Fruit fly (Drosophila melanogaster) whole organism, prepupa: ENCODE results near the gene gNacalpha.
A peak's percentile ranks its signal among the peaks of the same experiment; 100 is the strongest.

Experiments
- Blimp-1 ChIP-seq: fragments of 200-800 bp; sonication (Bioruptor generic); optimal IDR thresholded peaks from 3 replicates; lab custom pipeline; 2017; ENCODE audit warnings: missing biosample characterization, missing genetic modification characterization, mild to moderate bottlenecking, moderate library complexity, missing genetic modification reagents
- CG10669 ChIP-seq: fragments of 200-800 bp; sonication (Bioruptor generic); optimal IDR thresholded peaks from 3 replicates; lab custom pipeline; 2018; ENCODE audit warnings: missing biosample characterization, mild to moderate bottlenecking, missing genetic modification characterization, moderate library complexity
- CG11294 ChIP-seq: fragments of 200-800 bp; sonication (Bioruptor generic); IDR thresholded peaks from 2 replicates; pipeline ENCODE4 v1.3.6; 2022; ENCODE audit warnings: missing biosample characterization, missing genetic modification characterization
- CG11902 ChIP-seq: fragments of 200-800 bp; sonication (Bioruptor generic); optimal IDR thresholded peaks from 3 replicates; lab custom pipeline; 2016; ENCODE audit warnings: missing biosample characterization, missing genetic modification characterization
- CG15336 ChIP-seq: fragments of 200-800 bp; sonication (Bioruptor generic); IDR thresholded peaks from 2 replicates; pipeline ENCODE4 v1.3.6; 2022; ENCODE audit warnings: missing biosample characterization, missing genetic modification characterization
- CG1621 ChIP-seq: fragments of 200-800 bp; sonication (Bioruptor generic); optimal IDR thresholded peaks from 3 replicates; lab custom pipeline; 2018; ENCODE audit warnings: missing biosample characterization, mild to moderate bottlenecking, missing genetic modification characterization
- CG16779 ChIP-seq: fragments of 200-800 bp; sonication (Bioruptor generic); optimal IDR thresholded peaks from 3 replicates; lab custom pipeline; 2017; ENCODE audit warnings: missing biosample characterization, mild to moderate bottlenecking, missing genetic modification characterization
- CG3032 ChIP-seq: fragments of 200-800 bp; optimal IDR thresholded peaks from 2 replicates; lab custom pipeline; 2019; ENCODE audit warnings: missing biosample characterization, mild to moderate bottlenecking, missing genetic modification characterization, moderate library complexity
- CG31627 ChIP-seq: fragments of 200-800 bp; sonication (Bioruptor generic); optimal IDR thresholded peaks from 3 replicates; lab custom pipeline; 2016; ENCODE audit warnings: missing biosample characterization, missing genetic modification characterization
- CG32006 ChIP-seq: fragments of 200-800 bp; sonication (Bioruptor generic); optimal IDR thresholded peaks from 3 replicates; lab custom pipeline; 2017; ENCODE audit warnings: missing biosample characterization, mild to moderate bottlenecking, missing genetic modification characterization
- CG34406 ChIP-seq: fragments of 200-800 bp; sonication (Bioruptor generic); optimal IDR thresholded peaks from 3 replicates; lab custom pipeline; 2016; ENCODE audit warnings: missing biosample characterization, missing genetic modification characterization
- CG4318 ChIP-seq: fragments of 200-800 bp; sonication (Bioruptor generic); optimal IDR thresholded peaks from 3 replicates; lab custom pipeline; 2017; ENCODE audit warnings: missing biosample characterization, mild to moderate bottlenecking, missing genetic modification characterization
- CG6276 ChIP-seq: fragments of 200-800 bp; sonication (Bioruptor generic); optimal IDR thresholded peaks from 2 replicates; lab custom pipeline; 2017; ENCODE audit warnings: missing biosample characterization, mild to moderate bottlenecking, missing genetic modification characterization
- CG6792 ChIP-seq: fragments of 200-800 bp; sonication (Bioruptor generic); optimal IDR thresholded peaks from 3 replicates; lab custom pipeline; 2016; ENCODE audit warnings: missing biosample characterization, missing genetic modification characterization
- CG6808 ChIP-seq: fragments of 200-800 bp; sonication (Bioruptor generic); optimal IDR thresholded peaks from 3 replicates; lab custom pipeline; 2017; ENCODE audit warnings: missing biosample characterization, missing genetic modification characterization, mild to moderate bottlenecking, moderate library complexity, missing genetic modification reagents
- CG6854 ChIP-seq: fragments of 200-800 bp; sonication (Bioruptor generic); optimal IDR thresholded peaks from 2 replicates; lab custom pipeline; 2017; ENCODE audit warnings: missing biosample characterization, mild to moderate bottlenecking, missing genetic modification characterization
- CG7368 ChIP-seq: fragments of 200-800 bp; sonication (Bioruptor generic); optimal IDR thresholded peaks from 3 replicates; lab custom pipeline; 2016; ENCODE audit warnings: missing biosample characterization, missing genetic modification characterization
- CG8119 ChIP-seq: fragments of 200-800 bp; sonication (Bioruptor generic); IDR thresholded peaks from 3 replicates; pipeline ENCODE4 v1.3.6; 2022; ENCODE audit warnings: missing biosample characterization, missing genetic modification characterization
- CG8319 ChIP-seq: fragments of 200-800 bp; sonication (Bioruptor generic); optimal IDR thresholded peaks from 3 replicates; lab custom pipeline; 2016; ENCODE audit warnings: missing biosample characterization, missing genetic modification characterization
- Eip78C ChIP-seq: fragments of 200-800 bp; sonication (Bioruptor generic); peaks from one replicate; lab custom pipeline; 2016; ENCODE audit warnings: missing biosample characterization, missing genetic modification characterization
- Eip93F ChIP-seq: fragments of 200-800 bp; sonication (Bioruptor generic); optimal IDR thresholded peaks from 2 replicates; lab custom pipeline; 2016; ENCODE audit warnings: missing biosample characterization, mild to moderate bottlenecking, missing genetic modification characterization
- Ets21C ChIP-seq: fragments of 200-800 bp; sonication (Bioruptor generic); optimal IDR thresholded peaks from 3 replicates; lab custom pipeline; 2016; ENCODE audit warnings: missing biosample characterization, missing genetic modification characterization
- Ets96B ChIP-seq: fragments of 200-800 bp; optimal IDR thresholded peaks from 2 replicates; lab custom pipeline; 2019; ENCODE audit warnings: missing biosample characterization, mild to moderate bottlenecking, missing genetic modification characterization, moderate library complexity
- Gug ChIP-seq: fragments of 200-800 bp; sonication (Bioruptor generic); IDR thresholded peaks from 2 replicates; pipeline ENCODE4 v1.3.6; 2022; ENCODE audit warnings: missing biosample characterization, missing genetic modification characterization
- Hr38 ChIP-seq: sonication (Bioruptor generic); optimal IDR thresholded peaks from 2 replicates; lab custom pipeline; 2016; ENCODE audit warnings: missing biosample characterization, missing genetic modification characterization
- Hr39 ChIP-seq: fragments of 200-800 bp; sonication (Bioruptor generic); optimal IDR thresholded peaks from 2 replicates; lab custom pipeline; 2016; ENCODE audit warnings: missing biosample characterization, missing genetic modification characterization
- Hr4 ChIP-seq: fragments of 200-800 bp; sonication (Bioruptor generic); optimal IDR thresholded peaks from 3 replicates; lab custom pipeline; 2016; ENCODE audit warnings: missing biosample characterization, missing genetic modification characterization
- Lpt ChIP-seq: fragments of 200-800 bp; sonication (Bioruptor generic); optimal IDR thresholded peaks from 3 replicates; lab custom pipeline; 2016; ENCODE audit warnings: missing biosample characterization, missing genetic modification characterization
- Met ChIP-seq: fragments of 200-800 bp; sonication (Bioruptor generic); optimal IDR thresholded peaks from 3 replicates; lab custom pipeline; 2016; ENCODE audit warnings: missing biosample characterization, missing genetic modification characterization
- OdsH ChIP-seq: fragments of 200-800 bp; sonication (Bioruptor generic); optimal IDR thresholded peaks from 3 replicates; lab custom pipeline; 2016; ENCODE audit warnings: missing biosample characterization, missing genetic modification characterization
- Smox ChIP-seq: fragments of 200-800 bp; sonication (Bioruptor generic); optimal IDR thresholded peaks from 3 replicates; lab custom pipeline; 2016; ENCODE audit warnings: missing biosample characterization, missing genetic modification characterization
- Sox102F ChIP-seq: fragments of 200-800 bp; sonication (Bioruptor generic); optimal IDR thresholded peaks from 2 replicates; lab custom pipeline; 2016; ENCODE audit warnings: missing biosample characterization, mild to moderate bottlenecking, missing genetic modification characterization
- Sox14 ChIP-seq: fragments of 200-800 bp; sonication (Bioruptor generic); optimal IDR thresholded peaks from 3 replicates; lab custom pipeline; 2016; ENCODE audit warnings: missing biosample characterization, missing genetic modification characterization
- Sox15 ChIP-seq: fragments of 200-800 bp; sonication (Bioruptor generic); optimal IDR thresholded peaks from 3 replicates; lab custom pipeline; 2016; ENCODE audit warnings: missing biosample characterization, missing genetic modification characterization
- achi ChIP-seq: fragments of 200-800 bp; sonication (Bioruptor generic); optimal IDR thresholded peaks from 3 replicates; lab custom pipeline; 2016; ENCODE audit warnings: missing biosample characterization, missing genetic modification characterization
- acj6 ChIP-seq: fragments of 200-800 bp; sonication (Bioruptor generic); optimal IDR thresholded peaks from 3 replicates; lab custom pipeline; 2016; ENCODE audit warnings: missing biosample characterization, missing genetic modification characterization
- cyc ChIP-seq: fragments of 200-800 bp; sonication (Bioruptor generic); optimal IDR thresholded peaks from 3 replicates; lab custom pipeline; 2016; ENCODE audit warnings: missing biosample characterization, missing genetic modification characterization
- dac ChIP-seq: fragments of 200-800 bp; sonication (Bioruptor generic); optimal IDR thresholded peaks from 2 replicates; lab custom pipeline; 2017; ENCODE audit warnings: missing biosample characterization, mild to moderate bottlenecking, missing genetic modification characterization
- dsx ChIP-seq: fragments of 200-800 bp; optimal IDR thresholded peaks from 3 replicates; lab custom pipeline; 2019; ENCODE audit warnings: missing biosample characterization, mild to moderate bottlenecking, missing genetic modification characterization, moderate library complexity; ENCODE audit not compliant: poor library complexity, severe bottlenecking
- eg ChIP-seq: fragments of 200-800 bp; sonication (Bioruptor generic); IDR thresholded peaks from 3 replicates; pipeline ENCODE4 v1.3.6; 2022; ENCODE audit warnings: missing biosample characterization, missing genetic modification characterization
- esn ChIP-seq: fragments of 200-800 bp; sonication (Bioruptor generic); optimal IDR thresholded peaks from 2 replicates; lab custom pipeline; 2016; ENCODE audit warnings: missing biosample characterization, mild to moderate bottlenecking, missing genetic modification characterization, moderate library complexity
- fd59A ChIP-seq: fragments of 200-800 bp; sonication (Bioruptor generic); optimal IDR thresholded peaks from 2 replicates; lab custom pipeline; 2017; ENCODE audit warnings: missing biosample characterization, mild to moderate bottlenecking, missing genetic modification characterization, missing genetic modification reagents
- fd85E ChIP-seq: fragments of 200-800 bp; sonication (Bioruptor generic); optimal IDR thresholded peaks from 3 replicates; lab custom pipeline; 2016; ENCODE audit warnings: missing biosample characterization, missing genetic modification characterization
- fkh ChIP-seq: fragments of 200-800 bp; sonication (Bioruptor generic); optimal IDR thresholded peaks from 3 replicates; lab custom pipeline; 2017; ENCODE audit warnings: missing biosample characterization, mild to moderate bottlenecking, missing genetic modification characterization, moderate library complexity
- lz ChIP-seq: fragments of 200-800 bp; sonication (Bioruptor generic); optimal IDR thresholded peaks from 3 replicates; lab custom pipeline; 2016; ENCODE audit warnings: missing biosample characterization, missing genetic modification characterization
- net ChIP-seq: fragments of 200-800 bp; sonication (Bioruptor generic); optimal IDR thresholded peaks from 3 replicates; lab custom pipeline; 2016; ENCODE audit warnings: missing biosample characterization, missing genetic modification characterization
- pdm3 ChIP-seq: fragments of 200-800 bp; sonication (Bioruptor generic); optimal IDR thresholded peaks from 3 replicates; lab custom pipeline; 2016; ENCODE audit warnings: missing biosample characterization, missing genetic modification characterization
- salr ChIP-seq, 2 experiments: fragments of 200-800 bp; sonication (Bioruptor generic); optimal IDR thresholded peaks; 3 replicates each; lab custom pipeline; 2016 to 2018; ENCODE audit warnings: missing biosample characterization in 2 of 2, missing genetic modification characterization in 2 of 2, mild to moderate bottlenecking in 1 of 2
- spab ChIP-seq: fragments of 200-800 bp; sonication (Bioruptor generic); optimal IDR thresholded peaks from 2 replicates; lab custom pipeline; 2017; ENCODE audit warnings: missing biosample characterization, mild to moderate bottlenecking, missing genetic modification characterization, missing genetic modification reagents
- ss ChIP-seq, 2 experiments: fragments of 200-800 bp; sonication (Bioruptor generic); optimal IDR thresholded peaks; 2 replicates in 1 of 2; 3 replicates in 1 of 2; lab custom pipeline; 2017 to 2018; ENCODE audit warnings: mild to moderate bottlenecking in 2 of 2, missing biosample characterization in 2 of 2, missing genetic modification characterization in 2 of 2, moderate library complexity in 1 of 2
- svp ChIP-seq: fragments of 200-800 bp; sonication (Bioruptor generic); peaks from one replicate; lab custom pipeline; 2016; ENCODE audit warnings: missing biosample characterization, missing genetic modification characterization
- vri ChIP-seq: fragments of 200-800 bp; sonication (Bioruptor generic); optimal IDR thresholded peaks from 3 replicates; lab custom pipeline; 2016; ENCODE audit warnings: missing biosample characterization, mild to moderate bottlenecking, missing genetic modification characterization

Gene gNacalpha

dm6 chr2L:1072184-1072583 lies 35.1 kb downstream of the gNacalpha start:
- TF ChIP-seq eg, result peak; percentile 78
- TF ChIP-seq CG4318, result peak; percentile 18
- TF ChIP-seq CG8319 (GFP tag; lab: Kevin White, UChicago), result peak; percentile 3
- TF ChIP-seq CG10669 (GFP tag; lab: Kevin White, UChicago), result peak; percentile 73
- TF ChIP-seq Smox (GFP tag; lab: Kevin White, UChicago), result no peak
- no peak for TF ChIP-seq Eip93F (GFP tag; lab: Kevin White, UChicago)
- no peak for TF ChIP-seq Sox102F (GFP tag; lab: Kevin White, UChicago)
- no peak for TF ChIP-seq svp (GFP tag; lab: Kevin White, UChicago)
- no peak for TF ChIP-seq Ets21C
- TF ChIP-seq acj6 (GFP tag; lab: Kevin White, UChicago), result peak; percentile 69
- peak; percentile 73 for TF ChIP-seq OdsH
- TF ChIP-seq CG8119, result peak; percentile 70; the same call in 2 of the 3 replicates
- TF ChIP-seq CG3032, result peak; percentile 58
- peak; percentile 52 for TF ChIP-seq vri (GFP tag; lab: Kevin White, UChicago)
- no peak for TF ChIP-seq Blimp-1 (GFP tag; lab: Kevin White, UChicago)
- no peak for TF ChIP-seq CG11902 (GFP tag; lab: Kevin White, UChicago)
- peak; percentile 60 for TF ChIP-seq fd59A (GFP tag; lab: Kevin White, UChicago)
- peak; percentile 70 for TF ChIP-seq CG7368 (GFP tag; lab: Kevin White, UChicago)
- TF ChIP-seq CG31627 (GFP tag; lab: Kevin White, UChicago), result no peak
- TF ChIP-seq lz, result no peak
- no peak for TF ChIP-seq fd85E (GFP tag; lab: Kevin White, UChicago)
- peak; percentile 15 for TF ChIP-seq dac (GFP tag; lab: Kevin White, UChicago)
- peak; percentile 75 for TF ChIP-seq CG1621 (tag; lab: Kevin White, UChicago)
- TF ChIP-seq Gug (GFP tag; lab: Robert Waterston, UW), result peak; percentile 68
- TF ChIP-seq dsx, result peak; percentile 37
- TF ChIP-seq CG6276 (GFP tag; lab: Kevin White, UChicago), result peak; percentile 54
- no peak for TF ChIP-seq CG6854 (GFP tag; lab: Kevin White, UChicago)
- peak; percentile 35 for TF ChIP-seq Hr4 (GFP tag; lab: Kevin White, UChicago)
- peak; percentile 20 for TF ChIP-seq CG34406 (GFP tag; lab: Kevin White, UChicago)
- peak; percentile 100 for TF ChIP-seq fkh (GFP tag; lab: Kevin White, UChicago)
- TF ChIP-seq Eip78C, result peak; percentile 89
- peak; percentile 74 for TF ChIP-seq pdm3 (GFP tag; lab: Kevin White, UChicago)
- TF ChIP-seq CG15336 (GFP tag; lab: Robert Waterston, UW), result peak; percentile 36; the same call in 1 of the 2 replicates
- TF ChIP-seq CG32006 (GFP tag; lab: Kevin White, UChicago), result peak; percentile 68
- no peak for TF ChIP-seq esn (GFP tag; lab: Kevin White, UChicago)
- peak; percentile 60 for TF ChIP-seq Lpt
- peak; percentile 73 for TF ChIP-seq achi
- TF ChIP-seq cyc (GFP tag; lab: Kevin White, UChicago), result no peak
- peak; percentile 80 for TF ChIP-seq net
- TF ChIP-seq CG11294 (GFP tag; lab: Robert Waterston, UW), result peak; percentile 34; the same call in 1 of the 2 replicates
- no peak for TF ChIP-seq Sox15
- TF ChIP-seq CG6808 (GFP tag; lab: Kevin White, UChicago), result peak; percentile 64
- no peak for TF ChIP-seq Hr39 (GFP tag; lab: Kevin White, UChicago)
- TF ChIP-seq ss (GFP tag; optimal IDR thresholded peaks at IDR 0.05; lab: Kevin White, UChicago), result peak; percentile 26 to 61
- peak; percentile 77 for TF ChIP-seq spab (GFP tag; lab: Kevin White, UChicago)
- TF ChIP-seq Met (GFP tag; lab: Kevin White, UChicago), result no peak
- peak; percentile 66 to 67 for TF ChIP-seq salr (GFP tag; optimal IDR thresholded peaks at IDR 0.05; lab: Kevin White, UChicago)
- TF ChIP-seq Ets96B (tag; lab: Kevin White, UChicago), result peak; percentile 43
- peak; percentile 89 for TF ChIP-seq Hr38 (GFP tag; lab: Kevin White, UChicago)
- no peak for TF ChIP-seq CG16779
- peak; percentile 3 for TF ChIP-seq Sox14 (GFP tag; lab: Kevin White, UChicago)
- peak; percentile 51 for TF ChIP-seq CG6792
